4 worm cellular contexts compared by ENCODE assay signal in genomic region chrV:19125812-19126211, ce11.
TF ChIP-seq lines count a peak whose summit lies in the region.

No protein-coding gene starts in this region.

TF ChIP-seq in whole organism, L2 larva, 48 proteins besides CTCF, POLR2A, EP300 and RAD21 (continued from another document):
- no peak for TF ChIP-seq ztf-1 (GFP tag; conservative IDR thresholded peaks at IDR 0.05; lab: Robert Waterston, UW)
- no peak for TF ChIP-seq sem-4 (tag; optimal IDR thresholded peaks at IDR 0.05; lab: Kevin White, UChicago)
- TF ChIP-seq nhr-21 (tag; optimal IDR thresholded peaks at IDR 0.05; lab: Kevin White, UChicago) = peak; percentile 39
- TF ChIP-seq skn-1 (tag; optimal IDR thresholded peaks at IDR 0.05; lab: Kevin White, UChicago) = no peak
- TF ChIP-seq elt-1 (tag; optimal IDR thresholded peaks at IDR 0.05; lab: Kevin White, UChicago) = no peak
- peak; percentile 8 for TF ChIP-seq F13H6.1 (tag; optimal IDR thresholded peaks at IDR 0.05; lab: Kevin White, UChicago)
- TF ChIP-seq R02D3.7 (tag; optimal IDR thresholded peaks at IDR 0.05; lab: Kevin White, UChicago) = peak; percentile 2
- TF ChIP-seq nhr-10 (tag; optimal IDR thresholded peaks at IDR 0.05; lab: Kevin White, UChicago) = no peak

TF ChIP-seq in whole organism, L4 larva, 104 proteins besides CTCF, POLR2A, EP300 and RAD21 (continued from another document and continues in another):
- TF ChIP-seq nhr-237 (tag; optimal IDR thresholded peaks at IDR 0.05; lab: Kevin White, UChicago) (no peak), zfp-3 (GFP tag; conservative IDR thresholded peaks at IDR 0.05; lab: Robert Waterston, UW) (peak; percentile 40; the same call in 1 of the 2 replicates), nhr-6 (tag; optimal IDR thresholded peaks at IDR 0.05; lab: Kevin White, UChicago) (no peak), pqm-1 (tag; optimal IDR thresholded peaks at IDR 0.05; lab: Kevin White, UChicago) (no peak), lin-15B (tag; optimal IDR thresholded peaks at IDR 0.05; lab: Kevin White, UChicago) (no peak), ztf-7 (tag; optimal IDR thresholded peaks at IDR 0.05; lab: Kevin White, UChicago) (no peak), cey-2 (tag; optimal IDR thresholded peaks at IDR 0.05; lab: Kevin White, UChicago; ENCODE audit: borderline replicate concordance, insufficient read depth) (no peak), jun-1 (tag; optimal IDR thresholded peaks at IDR 0.05; lab: Kevin White, UChicago) (no peak), ceh-20 (GFP tag; IDR thresholded peaks at IDR 0.05; lab: Robert Waterston, UW) (peak; percentile 58), mdl-1 (tag; optimal IDR thresholded peaks at IDR 0.05; lab: Kevin White, UChicago) (peak in 1 of 2 experiments; percentile 15), daf-16 (GFP tag; optimal IDR thresholded peaks at IDR 0.05; lab: Kevin White, UChicago) (peak in 1 of 2 experiments; percentile 55), daf-16 (tag; optimal IDR thresholded peaks at IDR 0.05; lab: Kevin White, UChicago) (peak; percentile 48), T26A8.4 (GFP tag; IDR thresholded peaks at IDR 0.05; lab: Robert Waterston, UW) (no peak), ces-1 (GFP tag; optimal IDR thresholded peaks at IDR 0.05; lab: Kevin White, UChicago) (no peak), nhr-48 (tag; optimal IDR thresholded peaks at IDR 0.05; lab: Kevin White, UChicago) (peak; percentile 51), madf-5 (GFP tag; IDR thresholded peaks at IDR 0.05; lab: Robert Waterston, UW) (0 out of 4 replicates have a peak, but pooled peaks have one; percentile 32 to 74), unc-62 (GFP tag; optimal IDR thresholded peaks at IDR 0.05 in 1 of 2; lab: Kevin White, UChicago) (no peak), unc-62 (tag; optimal IDR thresholded peaks at IDR 0.05; lab: Kevin White, UChicago) (no peak), dve-1 (tag; optimal IDR thresholded peaks at IDR 0.05; lab: Kevin White, UChicago; ENCODE audit: insufficient read depth) (peak; percentile 53), Y75B8A.6 (GFP tag; IDR thresholded peaks at IDR 0.05; lab: Robert Waterston, UW) (no peak), saeg-2 (GFP tag; IDR thresholded peaks at IDR 0.05; lab: Robert Waterston, UW) (no peak), dmd-6 (GFP tag; IDR thresholded peaks at IDR 0.05; lab: Robert Waterston, UW) (peak; percentile 73), F37D6.2 (tag; optimal IDR thresholded peaks at IDR 0.05; lab: Kevin White, UChicago) (no peak), arid-1 (GFP tag; conservative IDR thresholded peaks at IDR 0.05; lab: Robert Waterston, UW) (peak; percentile 88), ctbp-1 (GFP tag; IDR thresholded peaks at IDR 0.05; lab: Robert Waterston, UW) (peak; percentile 89), egl-43 (GFP tag; IDR thresholded peaks at IDR 0.05; lab: Robert Waterston, UW) (peak; percentile 95), lin-29 (GFP tag; IDR thresholded peaks at IDR 0.05; lab: Robert Waterston, UW) (no peak), R02D3.7 (tag; optimal IDR thresholded peaks at IDR 0.05; lab: Kevin White, UChicago) (no peak), snpc-1.2 (GFP tag; IDR thresholded peaks at IDR 0.05; lab: Robert Waterston, UW) (peak; percentile 69), daf-12 (tag; optimal IDR thresholded peaks at IDR 0.05; lab: Kevin White, UChicago) (no peak), ceh-32 (tag; optimal IDR thresholded peaks at IDR 0.05; lab: Kevin White, UChicago; ENCODE audit: poor library complexity) (no peak), attf-4 (tag; optimal IDR thresholded peaks at IDR 0.05; lab: Kevin White, UChicago) (no peak), mep-1 (tag; optimal IDR thresholded peaks at IDR 0.05; lab: Kevin White, UChicago) (peak; percentile 75), nhr-76 (tag; optimal IDR thresholded peaks at IDR 0.05; lab: Kevin White, UChicago) (no peak), unc-130 (GFP tag; optimal IDR thresholded peaks at IDR 0.05; lab: Kevin White, UChicago) (no peak), sdz-12 (GFP tag; optimal IDR thresholded peaks at IDR 0.05; lab: Kevin White, UChicago) (no peak), tag-97 (GFP tag; IDR thresholded peaks at IDR 0.05; lab: Robert Waterston, UW) (no peak), unc-39 (tag; optimal IDR thresholded peaks at IDR 0.05; lab: Kevin White, UChicago) (no peak), daf-8 (GFP tag; IDR thresholded peaks at IDR 0.05; lab: Robert Waterston, UW) (no peak), hlh-11 (tag; optimal IDR thresholded peaks at IDR 0.05; lab: Kevin White, UChicago) (no peak), lin-38 (GFP tag; IDR thresholded peaks at IDR 0.05; lab: Robert Waterston, UW) (peak; percentile 82), lin-39 (tag; optimal IDR thresholded peaks at IDR 0.05; lab: Kevin White, UChicago) (no peak)

TF ChIP-seq in whole organism, late embryonic, 69 proteins besides CTCF, POLR2A, EP300 and RAD21 (continued from another document):
- TF ChIP-seq ceh-18 (tag; optimal IDR thresholded peaks at IDR 0.05; lab: Kevin White, UChicago) (peak; percentile 44), elt-2 (tag; optimal IDR thresholded peaks at IDR 0.05; lab: Kevin White, UChicago) (peak; percentile 77), ceh-9 (tag; optimal IDR thresholded peaks at IDR 0.05; lab: Kevin White, UChicago) (peak; percentile 56), pqm-1 (tag; optimal IDR thresholded peaks at IDR 0.05; lab: Kevin White, UChicago) (peak; percentile 13), ceh-48 (tag; optimal IDR thresholded peaks at IDR 0.05; lab: Kevin White, UChicago) (peak; percentile 69), sox-4 (tag; optimal IDR thresholded peaks at IDR 0.05; lab: Kevin White, UChicago) (peak; percentile 65), ceh-34 (tag; optimal IDR thresholded peaks at IDR 0.05; lab: Kevin White, UChicago) (peak; percentile 21), ceh-6 (GFP tag; optimal IDR thresholded peaks at IDR 0.05; lab: Kevin White, UChicago) (peak; percentile 74), ceh-22 (tag; optimal IDR thresholded peaks at IDR 0.05; lab: Kevin White, UChicago) (no peak), ceh-19 (GFP tag; optimal IDR thresholded peaks at IDR 0.05; lab: Kevin White, UChicago) (peak; percentile 76), lin-11 (tag; optimal IDR thresholded peaks at IDR 0.05; lab: Kevin White, UChicago) (peak; percentile 72), unc-55 (GFP tag; optimal IDR thresholded peaks at IDR 0.05; lab: Kevin White, UChicago) (no peak), hlh-30 (tag; optimal IDR thresholded peaks at IDR 0.05; lab: Kevin White, UChicago; ENCODE audit: insufficient read depth) (peak; percentile 81), fkh-10 (GFP tag; optimal IDR thresholded peaks at IDR 0.05; lab: Kevin White, UChicago) (no peak), lim-6 (tag; optimal IDR thresholded peaks at IDR 0.05; lab: Kevin White, UChicago) (no peak), hlh-6 (tag; optimal IDR thresholded peaks at IDR 0.05; lab: Kevin White, UChicago) (peak; percentile 66), hlh-15 (tag; optimal IDR thresholded peaks at IDR 0.05; lab: Kevin White, UChicago) (peak; percentile 17), unc-86 (tag; optimal IDR thresholded peaks at IDR 0.05; lab: Kevin White, UChicago) (peak; percentile 38), ama-1 (optimal IDR thresholded peaks at IDR 0.05; lab: Kevin White, UChicago) (no peak), tbx-7 (tag; optimal IDR thresholded peaks at IDR 0.05; lab: Kevin White, UChicago) (no peak), ceh-45 (GFP tag; IDR thresholded peaks at IDR 0.05; lab: Robert Waterston, UW) (peak; percentile 79), ets-4 (tag; optimal IDR thresholded peaks at IDR 0.05; lab: Kevin White, UChicago) (no peak), eyg-1 (tag; optimal IDR thresholded peaks at IDR 0.05; lab: Kevin White, UChicago) (peak; percentile 43), rnt-1 (tag; optimal IDR thresholded peaks at IDR 0.05; lab: Kevin White, UChicago) (peak; percentile 34), gmeb-2 (tag; optimal IDR thresholded peaks at IDR 0.05; lab: Kevin White, UChicago) (peak; percentile 66), odd-2 (tag; optimal IDR thresholded peaks at IDR 0.05; lab: Kevin White, UChicago) (no peak), ref-2 (tag; optimal IDR thresholded peaks at IDR 0.05; lab: Kevin White, UChicago) (peak; percentile 62), K09A11.1 (tag; optimal IDR thresholded peaks at IDR 0.05; lab: Kevin White, UChicago; ENCODE audit: insufficient read depth) (peak; percentile 57), madf-2 (tag; optimal IDR thresholded peaks at IDR 0.05; lab: Kevin White, UChicago) (peak; percentile 63), sdc-2 (tag; optimal IDR thresholded peaks at IDR 0.05; lab: Kevin White, UChicago) (peak; percentile 53), tbx-2 (tag; optimal IDR thresholded peaks at IDR 0.05; lab: Kevin White, UChicago) (peak; percentile 48), dve-1 (tag; optimal IDR thresholded peaks at IDR 0.05; lab: Kevin White, UChicago) (peak; percentile 38), F13H6.1 (tag; optimal IDR thresholded peaks at IDR 0.05; lab: Kevin White, UChicago) (no peak), sox-2 (GFP tag; IDR thresholded peaks at IDR 0.05; lab: Robert Waterston, UW) (peak; percentile 54), pag-3 (tag; optimal IDR thresholded peaks at IDR 0.05; lab: Kevin White, UChicago; ENCODE audit: borderline replicate concordance) (peak; percentile 18), elt-4 (tag; optimal IDR thresholded peaks at IDR 0.05; lab: Kevin White, UChicago) (no peak), C08G9.2 (tag; optimal IDR thresholded peaks at IDR 0.05; lab: Kevin White, UChicago) (peak; percentile 50), T23F11.4 (GFP tag; optimal IDR thresholded peaks at IDR 0.05; lab: Kevin White, UChicago) (peak; percentile 58), pat-9 (tag; optimal IDR thresholded peaks at IDR 0.05; lab: Kevin White, UChicago) (peak; percentile 71), ceh-30 (tag; optimal IDR thresholded peaks at IDR 0.05; lab: Kevin White, UChicago) (no peak), Y22D7AL.16 (tag; optimal IDR thresholded peaks at IDR 0.05; lab: Kevin White, UChicago) (peak; percentile 64), fkh-6 (tag; optimal IDR thresholded peaks at IDR 0.05; lab: Kevin White, UChicago) (peak; percentile 50), K02D7.2 (tag; optimal IDR thresholded peaks at IDR 0.05; lab: Kevin White, UChicago) (peak; percentile 13), zip-5 (tag; optimal IDR thresholded peaks at IDR 0.05; lab: Kevin White, UChicago) (peak; percentile 21), nhr-11 (tag; optimal IDR thresholded peaks at IDR 0.05; lab: Kevin White, UChicago) (no peak)

TF ChIP-seq in whole organism, mixed stage, embryonic, 35 proteins besides CTCF, POLR2A, EP300 and RAD21 (continued from another document):
- no peak for TF ChIP-seq mab-5 (tag; optimal IDR thresholded peaks at IDR 0.05; lab: Kevin White, UChicago)
- peak; percentile 90 for TF ChIP-seq cnd-1 (tag; optimal IDR thresholded peaks at IDR 0.05; lab: Kevin White, UChicago)
- no peak for TF ChIP-seq unc-39 (tag; optimal IDR thresholded peaks at IDR 0.05; lab: Kevin White, UChicago)
- peak; percentile 19 for TF ChIP-seq unc-62 (GFP tag; optimal IDR thresholded peaks at IDR 0.05; lab: Kevin White, UChicago)
- TF ChIP-seq ham-2 (GFP tag; optimal IDR thresholded peaks at IDR 0.05; lab: Kevin White, UChicago) = peak; percentile 79
- peak; percentile 89 for TF ChIP-seq sptf-1 (tag; optimal IDR thresholded peaks at IDR 0.05; lab: Kevin White, UChicago)
